Worm (Caenorhabditis elegans): ENCODE measurements around the gene pod-2.
A peak's percentile ranks its signal among the peaks of the same experiment; 100 is the strongest.

Gene pod-2

DNA sequence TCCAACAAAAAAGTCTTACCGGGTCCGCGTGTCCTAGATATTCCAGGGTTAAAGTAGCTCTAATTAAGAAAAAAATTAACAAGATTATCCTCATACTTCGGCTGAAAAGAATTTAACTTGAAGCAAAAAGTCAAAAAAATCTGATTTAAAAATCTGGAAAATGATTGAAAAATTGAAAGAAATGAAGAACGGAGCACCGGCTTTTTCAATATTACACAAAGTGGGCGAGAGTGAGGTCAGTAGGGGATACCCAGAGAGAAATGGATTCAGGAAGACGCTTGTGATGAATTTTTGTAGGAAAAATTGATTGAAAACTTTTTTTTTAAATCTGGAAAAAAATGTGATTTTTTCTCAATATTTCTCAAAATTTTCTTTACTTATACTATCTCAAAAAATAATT, 35.9 kb upstream of the pod-2 start, which contains the start of gene pho-14:
TSS of gene pho-14 (minus strand) at position 101 of the 400 bp plus-strand sequence.
- TF ChIP-seq mxl-2 (GFP tag; conservative IDR thresholded peaks at IDR 0.05) (no peak), Y75B8A.6 (GFP tag; IDR thresholded peaks at IDR 0.05) (no peak), zfp-3 (GFP tag; conservative IDR thresholded peaks at IDR 0.05) (no peak), ztf-7 (tag; optimal IDR thresholded peaks at IDR 0.05) (no peak), unc-62 (GFP tag; optimal IDR thresholded peaks at IDR 0.05 in 1 of 2) (no peak), unc-62 (tag; optimal IDR thresholded peaks at IDR 0.05) (no peak)

DNA sequence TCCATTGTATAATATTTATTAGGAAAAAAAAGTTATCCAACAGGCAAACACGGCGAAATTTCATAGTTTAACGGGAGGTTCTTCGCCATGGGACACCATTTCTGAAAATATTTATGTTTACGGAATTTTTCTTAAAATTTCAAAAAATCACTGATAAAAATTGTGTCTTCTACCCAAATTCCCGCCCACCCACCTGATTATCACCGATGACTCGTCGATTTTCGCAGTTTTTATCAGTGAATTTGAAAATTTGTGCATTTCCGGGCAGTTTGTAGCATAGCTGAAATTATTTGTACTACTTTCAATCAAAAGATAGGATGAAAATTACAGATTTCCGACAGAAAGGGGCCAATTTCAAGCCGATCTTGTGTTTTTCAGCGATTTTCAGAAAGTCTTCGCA, 35.2 kb upstream of the pod-2 start:
- TF ChIP-seq Y5F2A.4 (GFP tag; optimal IDR thresholded peaks at IDR 0.05) = no peak
- TF ChIP-seq egl-27 (tag; optimal IDR thresholded peaks at IDR 0.05) = no peak
- TF ChIP-seq ztf-7 (tag; optimal IDR thresholded peaks at IDR 0.05) = no peak
- TF ChIP-seq set-16 (GFP tag; IDR thresholded peaks at IDR 0.05) = no peak
- peak; percentile 64 for TF ChIP-seq hlh-11 (tag; optimal IDR thresholded peaks at IDR 0.05)
- peak; percentile 10 for TF ChIP-seq nhr-77 (tag; optimal IDR thresholded peaks at IDR 0.05)
- peak; percentile 51; the same call in 1 of the 2 replicates for TF ChIP-seq lin-1 (GFP tag; IDR thresholded peaks at IDR 0.05)
- peak; percentile 74 for TF ChIP-seq nhr-28 (tag; optimal IDR thresholded peaks at IDR 0.05)
- TF ChIP-seq cey-2 (tag; optimal IDR thresholded peaks at IDR 0.05; ENCODE audit: borderline replicate concordance, insufficient read depth) = no peak
- no peak for TF ChIP-seq daf-16 (GFP tag; optimal IDR thresholded peaks at IDR 0.05)
- TF ChIP-seq daf-16 (tag; optimal IDR thresholded peaks at IDR 0.05) = peak; percentile 51
- no peak for TF ChIP-seq zip-2 (tag; optimal IDR thresholded peaks at IDR 0.05)
- peak; percentile 79 for TF ChIP-seq dmd-6 (GFP tag; IDR thresholded peaks at IDR 0.05)
- TF ChIP-seq lin-13 (GFP tag; optimal IDR thresholded peaks at IDR 0.05) = no peak
- TF ChIP-seq pqm-1 (tag; optimal IDR thresholded peaks at IDR 0.05) = peak; percentile 76

DNA sequence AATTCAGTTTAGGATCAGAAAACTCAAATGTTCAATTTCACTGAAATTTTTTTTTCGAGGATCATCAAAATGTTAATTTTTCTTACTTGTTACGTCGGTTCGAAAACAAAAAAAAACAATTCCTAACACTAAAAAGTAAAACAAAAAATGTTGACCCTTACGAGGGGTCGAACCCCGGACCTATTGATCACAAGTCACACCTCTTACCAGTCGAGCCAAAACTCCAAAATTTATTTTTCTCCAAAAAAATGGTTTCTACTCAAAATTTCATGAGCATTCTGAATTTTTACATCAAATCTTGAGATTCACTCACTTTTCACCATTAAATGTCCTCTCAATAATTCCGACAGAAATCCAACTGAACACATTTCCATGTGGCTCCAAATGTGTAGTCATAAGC, 34.4 kb upstream of the pod-2 start:
- TF ChIP-seq lin-38 (GFP tag; IDR thresholded peaks at IDR 0.05) (0 out of 2 replicates have a peak, but pooled peaks have one; percentile 18), nhr-237 (tag; optimal IDR thresholded peaks at IDR 0.05) (no peak)

DNA sequence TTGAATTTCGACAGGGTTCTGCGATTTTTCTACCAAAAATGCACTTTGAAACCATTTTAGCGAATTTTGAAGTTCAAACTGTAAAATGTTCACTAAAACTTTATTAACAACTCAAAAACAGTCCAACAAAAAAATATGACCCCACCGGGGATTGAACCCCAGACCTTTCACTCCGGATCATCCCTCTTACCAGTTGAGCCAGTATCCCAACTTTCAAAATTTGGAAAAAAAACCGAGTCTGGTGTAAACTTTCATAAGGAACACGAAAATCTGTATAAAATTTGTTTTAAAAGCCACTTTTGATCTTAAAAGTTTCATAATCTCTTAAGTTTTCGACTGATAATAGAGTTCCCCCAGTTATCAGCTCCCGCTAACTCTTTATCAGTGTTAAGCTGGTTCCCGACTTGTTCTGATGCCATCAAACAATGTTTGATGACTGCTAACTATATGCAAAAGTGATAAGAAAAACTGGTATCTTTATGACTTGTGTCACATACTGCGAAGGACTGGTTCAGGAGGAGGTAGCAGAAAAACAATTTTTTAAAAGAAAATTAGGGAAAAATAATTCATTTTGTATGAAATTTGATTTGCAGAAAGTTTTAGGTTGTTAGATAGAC, 33.0 kb upstream of the pod-2 start:
- TF ChIP-seq ces-1 (GFP tag; optimal IDR thresholded peaks at IDR 0.05) (no peak), saeg-2 (GFP tag; IDR thresholded peaks at IDR 0.05) (0 out of 2 replicates have a peak, but pooled peaks have one; percentile 30), sdz-12 (GFP tag; optimal IDR thresholded peaks at IDR 0.05) (no peak), pha-4 (GFP tag; IDR thresholded peaks at IDR 0.05) (peak; percentile 74), pha-4 (tag; optimal IDR thresholded peaks at IDR 0.05) (no peak), tra-1 (GFP tag; IDR thresholded peaks at IDR 0.05) (peak; percentile 97), tag-97 (GFP tag; IDR thresholded peaks at IDR 0.05) (no peak), daf-16 (GFP tag; optimal IDR thresholded peaks at IDR 0.05) (peak in 1 of 2 experiments; percentile 55), daf-16 (tag; optimal IDR thresholded peaks at IDR 0.05) (peak; percentile 96), hlh-11 (tag; optimal IDR thresholded peaks at IDR 0.05) (peak; percentile 93), nhr-41 (GFP tag; IDR thresholded peaks at IDR 0.05) (0 out of 2 replicates have a peak, but pooled peaks have one; percentile 59), jun-1 (tag; optimal IDR thresholded peaks at IDR 0.05) (peak; percentile 50), mdl-1 (tag; optimal IDR thresholded peaks at IDR 0.05) (peak in 1 of 2 experiments; percentile 37), lsy-2 (tag; optimal IDR thresholded peaks at IDR 0.05) (peak in 1 of 2 experiments; percentile 54), nhr-102 (tag; optimal IDR thresholded peaks at IDR 0.05) (peak; percentile 87), cey-2 (tag; optimal IDR thresholded peaks at IDR 0.05; ENCODE audit: borderline replicate concordance, insufficient read depth) (peak; percentile 71), ceh-28 (tag; optimal IDR thresholded peaks at IDR 0.05) (no peak), dve-1 (tag; optimal IDR thresholded peaks at IDR 0.05; ENCODE audit: insufficient read depth) (peak; percentile 94), mep-1 (tag; optimal IDR thresholded peaks at IDR 0.05) (peak; percentile 16), nhr-28 (tag; optimal IDR thresholded peaks at IDR 0.05) (peak; percentile 99), unc-62 (GFP tag; optimal IDR thresholded peaks at IDR 0.05 in 1 of 2) (peak in 1 of 2 experiments; percentile 23), unc-62 (tag; optimal IDR thresholded peaks at IDR 0.05) (no peak), mes-2 (tag; optimal IDR thresholded peaks at IDR 0.05; ENCODE audit: poor library complexity, severe bottlenecking) (peak; percentile 33), nhr-48 (tag; optimal IDR thresholded peaks at IDR 0.05) (peak; percentile 31), ceh-20 (GFP tag; IDR thresholded peaks at IDR 0.05) (0 out of 2 replicates have a peak, but pooled peaks have one; percentile 19), php-3 (GFP tag; IDR thresholded peaks at IDR 0.05) (peak; percentile 97), lin-38 (GFP tag; IDR thresholded peaks at IDR 0.05) (no peak), mxl-2 (GFP tag; conservative IDR thresholded peaks at IDR 0.05) (no peak), nhr-77 (tag; optimal IDR thresholded peaks at IDR 0.05) (peak; percentile 95), F10B5.3 (tag; optimal IDR thresholded peaks at IDR 0.05) (no peak), pqm-1 (tag; optimal IDR thresholded peaks at IDR 0.05) (peak; percentile 100), zip-11 (GFP tag; IDR thresholded peaks at IDR 0.05) (no peak)

Measured in whole organism, L4 larva.